Fruit fly (Drosophila melanogaster): ENCODE results near the gene CG4496.
A peak's percentile ranks its signal among the peaks of the same experiment; 100 is the strongest.

CG4496 gene

dm6 chr2L:7148086-7148485 lies 41.7 kb downstream of the CG4496 start (continued):
- TF ChIP-seq dimm (GFP tag; IDR thresholded peaks at IDR 0.05) (no peak), zfh1 (GFP tag; IDR thresholded peaks at IDR 0.05) (peak; percentile 68; the same call in 2 of the 3 replicates), ind (GFP tag; optimal IDR thresholded peaks at IDR 0.05) (peak; percentile 62), luna (GFP tag; optimal IDR thresholded peaks at IDR 0.05) (no peak), stc (GFP tag; IDR thresholded peaks at IDR 0.05) (peak; percentile 87), Scr (GFP tag; IDR thresholded peaks at IDR 0.05; ENCODE audit: partially characterized antibody) (no peak), Eip74EF (GFP tag; optimal IDR thresholded peaks at IDR 0.05) (peak in 1 of 2 experiments; percentile 78), sug (tag; optimal IDR thresholded peaks at IDR 0.05) (no peak), chm (GFP tag; IDR thresholded peaks at IDR 0.05) (no peak), Doc3 (GFP tag; IDR thresholded peaks at IDR 0.05; ENCODE audit: partially characterized antibody) (no peak), Aef1 (GFP tag; IDR thresholded peaks at IDR 0.05) (peak; percentile 53; the same call in 2 of the 3 replicates), peb (GFP tag; IDR thresholded peaks at IDR 0.05) (peak; percentile 68), CG1832 (GFP tag; optimal IDR thresholded peaks at IDR 0.05) (no peak), Dref (GFP tag; IDR thresholded peaks at IDR 0.05) (no peak), E2f1 (GFP tag; IDR thresholded peaks at IDR 0.05) (peak; percentile 63), psq (GFP tag; optimal IDR thresholded peaks at IDR 0.05) (no peak), CkIIα-i1 (GFP tag; IDR thresholded peaks at IDR 0.05) (no peak), CG5953 (GFP tag; IDR thresholded peaks at IDR 0.05) (peak; percentile 58; the same call in 1 of the 2 replicates), Jarid2 (GFP tag; optimal IDR thresholded peaks at IDR 0.05) (peak; percentile 37), CG31441 (GFP tag; IDR thresholded peaks at IDR 0.05) (peak; percentile 83), ci (GFP tag; IDR thresholded peaks at IDR 0.05) (peak; percentile 73; the same call in 2 of the 3 replicates), odd (GFP tag; optimal IDR thresholded peaks at IDR 0.05) (peak; percentile 72), yki (optimal IDR thresholded peaks at IDR 0.05) (no peak), sd (tag; optimal IDR thresholded peaks at IDR 0.05) (no peak), cg (GFP tag; optimal IDR thresholded peaks at IDR 0.05) (no peak), Fer2 (tag; optimal IDR thresholded peaks at IDR 0.05) (no peak), cad (GFP tag; optimal IDR thresholded peaks at IDR 0.05) (no peak), tll (GFP tag; optimal IDR thresholded peaks at IDR 0.05) (no peak), CG14050 (GFP tag; IDR thresholded peaks at IDR 0.05) (peak; percentile 65), CG4820 (GFP tag; optimal IDR thresholded peaks at IDR 0.05) (peak; percentile 79), scrt (GFP tag; optimal IDR thresholded peaks at IDR 0.05) (no peak), CG4360 (GFP tag; IDR thresholded peaks at IDR 0.05) (no peak), lov (optimal IDR thresholded peaks at IDR 0.05) (no peak), lov (GFP tag; IDR thresholded peaks at IDR 0.05) (no peak), Ptx1 (GFP tag; IDR thresholded peaks at IDR 0.05) (peak; percentile 82), abd-A (tag; optimal IDR thresholded peaks at IDR 0.05) (no peak), gsb (GFP tag; IDR thresholded peaks at IDR 0.05) (no peak), run (tag; optimal IDR thresholded peaks at IDR 0.05) (peak; percentile 69), CG2678 (tag; optimal IDR thresholded peaks at IDR 0.05) (peak; percentile 78), CG6654 (GFP tag; optimal IDR thresholded peaks at IDR 0.05) (peak; percentile 31), wor (GFP tag; IDR thresholded peaks at IDR 0.05) (peak; percentile 62), Fer1 (GFP tag; optimal IDR thresholded peaks at IDR 0.05) (no peak), ftz-f1 (GFP tag; optimal IDR thresholded peaks at IDR 0.05) (no peak), CG1602 (GFP tag; optimal IDR thresholded peaks at IDR 0.05) (peak; percentile 68), vfl (GFP tag; optimal IDR thresholded peaks at IDR 0.05) (peak; percentile 1), CG34224 (GFP tag; IDR thresholded peaks at IDR 0.05; ENCODE audit: partially characterized antibody) (no peak), CG2712 (tag; optimal IDR thresholded peaks at IDR 0.05) (peak; percentile 87), nau (GFP tag; optimal IDR thresholded peaks at IDR 0.05) (peak; percentile 73), CG1024 (GFP tag; IDR thresholded peaks at IDR 0.05) (peak; percentile 47; the same call in 1 of the 2 replicates), Dbx (GFP tag; IDR thresholded peaks at IDR 0.05) (no peak), Abd-B (GFP tag; optimal IDR thresholded peaks at IDR 0.05) (peak; percentile 71), CG3163 (GFP tag; optimal IDR thresholded peaks at IDR 0.05) (peak; percentile 12)

All from whole organism, embryonic.